Fruit fly (Drosophila melanogaster) whole organism, wandering third instar larva: ENCODE results near the gene CG2604.

ENCODE experiments used
- Abd-B ChIP-seq: fragments of >200 bp; optimal IDR thresholded peaks from 2 replicates; lab custom pipeline; 2017; ENCODE audit warnings: missing biosample characterization, missing genetic modification characterization
- CG9705 ChIP-seq: fragments of 200-800 bp; sonication (Bioruptor generic); optimal IDR thresholded peaks from 2 replicates; lab custom pipeline; 2018; ENCODE audit warnings: missing biosample characterization, mild to moderate bottlenecking, missing genetic modification characterization
- CrebA ChIP-seq: fragments of 200-800 bp; sonication (Bioruptor generic); optimal IDR thresholded peaks from 2 replicates; lab custom pipeline; 2016; ENCODE audit warnings: missing biosample characterization, mild to moderate bottlenecking, missing genetic modification characterization, borderline replicate concordance
- Dfd ChIP-seq: fragments of >200 bp; optimal IDR thresholded peaks from 2 replicates; lab custom pipeline; 2017; ENCODE audit warnings: missing biosample characterization, missing genetic modification characterization
- Dif ChIP-seq: fragments of 200-275, 200-300 bp; sonication (Bioruptor generic); optimal IDR thresholded peaks from 2 replicates; lab custom pipeline; 2018; ENCODE audit warnings: missing biosample characterization, missing genetic modification characterization; ENCODE audit not compliant: partially characterized antibody
- GATAd ChIP-seq: sonication (Bioruptor generic); optimal IDR thresholded peaks from 2 replicates; lab custom pipeline; 2016; ENCODE audit warnings: missing biosample characterization, missing genetic modification characterization
- Hnf4 ChIP-seq: fragments of 200-800 bp; sonication (Bioruptor generic); optimal IDR thresholded peaks from 2 replicates; lab custom pipeline; 2016; ENCODE audit warnings: missing biosample characterization, mild to moderate bottlenecking, missing genetic modification characterization
- Hr78 ChIP-seq: fragments of >200 bp; optimal IDR thresholded peaks from 2 replicates; lab custom pipeline; 2017; ENCODE audit warnings: missing biosample characterization, missing genetic modification characterization
- Myc ChIP-seq: fragments of >200 bp; optimal IDR thresholded peaks from 2 replicates; lab custom pipeline; 2017
- OdsH ChIP-seq: fragments of 200-800 bp; sonication (Bioruptor generic); optimal IDR thresholded peaks from 2 replicates; lab custom pipeline; 2016; ENCODE audit warnings: missing biosample characterization, mild to moderate bottlenecking, missing genetic modification characterization
- Rel ChIP-seq, 2 experiments: fragments of 200-800 bp; sonication (Bioruptor generic) in 1 of 2; optimal IDR thresholded peaks; 2 replicates in 1 of 2; 3 replicates in 1 of 2; lab custom pipeline; 2016 to 2019; ENCODE audit warnings: mild to moderate bottlenecking in 2 of 2, missing biosample characterization in 2 of 2, missing genetic modification characterization in 2 of 2, moderate library complexity in 1 of 2
- Sp1 ChIP-seq: fragments of 200-800 bp; sonication (Bioruptor generic); optimal IDR thresholded peaks from 3 replicates; lab custom pipeline; 2019; ENCODE audit warnings: missing biosample characterization, mild to moderate bottlenecking, missing genetic modification characterization, moderate library complexity
- Vsx2 ChIP-seq: fragments of 200-300, 225-300 bp; sonication (Bioruptor generic); optimal IDR thresholded peaks from 2 replicates; lab custom pipeline; 2018; ENCODE audit warnings: missing biosample characterization, missing genetic modification characterization; ENCODE audit not compliant: partially characterized antibody
- br ChIP-seq: fragments of 200-800 bp; sonication (Bioruptor generic); optimal IDR thresholded peaks from 2 replicates; lab custom pipeline; 2016; ENCODE audit warnings: missing biosample characterization, missing genetic modification characterization
- dl ChIP-seq, 2 experiments: fragments of 175-275, 200-275 bp in 1 of 2; fragments of 200-275 bp in 1 of 2; sonication (Bioruptor generic); optimal IDR thresholded peaks; lab custom pipeline; 2018; ENCODE audit warnings: mild to moderate bottlenecking in 2 of 2, missing biosample characterization in 2 of 2, missing genetic modification characterization in 2 of 2, moderate library complexity in 2 of 2; ENCODE audit not compliant: partially characterized antibody in 2 of 2, insufficient read depth in 1 of 2
- dsf ChIP-seq: sonication (Bioruptor generic); optimal IDR thresholded peaks from 2 replicates; lab custom pipeline; 2016; ENCODE audit warnings: missing biosample characterization, missing genetic modification characterization, borderline replicate concordance
- ey ChIP-seq: fragments of 200-800 bp; sonication (Bioruptor generic); optimal IDR thresholded peaks from 2 replicates; lab custom pipeline; 2016; ENCODE audit warnings: missing biosample characterization, missing genetic modification characterization
- foxo ChIP-seq, 2 experiments: fragments of 200-800 bp; sonication (Bioruptor generic); optimal IDR thresholded peaks; 2 replicates in 1 of 2; 3 replicates in 1 of 2; lab custom pipeline; 2016 to 2017; ENCODE audit warnings: missing biosample characterization in 2 of 2, missing genetic modification characterization in 2 of 2
- fru ChIP-seq: fragments of 200-800 bp; sonication (Bioruptor generic); optimal IDR thresholded peaks from 3 replicates; lab custom pipeline; 2016; ENCODE audit warnings: missing biosample characterization, mild to moderate bottlenecking, missing genetic modification characterization
- h ChIP-seq: fragments of 200-800 bp; sonication (Bioruptor generic); optimal IDR thresholded peaks from 3 replicates; lab custom pipeline; 2016; ENCODE audit warnings: missing biosample characterization, mild to moderate bottlenecking, missing genetic modification characterization
- jim ChIP-seq: fragments of 175-275, 200-325 bp; sonication (Bioruptor generic); optimal IDR thresholded peaks from 2 replicates; lab custom pipeline; 2016; ENCODE audit warnings: missing biosample characterization, mild to moderate bottlenecking, missing genetic modification characterization
- lola ChIP-seq: fragments of >200 bp; optimal IDR thresholded peaks from 2 replicates; lab custom pipeline; 2017; ENCODE audit warnings: missing biosample characterization, missing genetic modification characterization
- psq ChIP-seq: fragments of 200-800 bp; sonication (Bioruptor generic); optimal IDR thresholded peaks from 3 replicates; lab custom pipeline; 2017; ENCODE audit warnings: missing biosample characterization, mild to moderate bottlenecking, missing genetic modification characterization, moderate library complexity
- rgr ChIP-seq: fragments of 200-800 bp; sonication (Bioruptor generic); optimal IDR thresholded peaks from 3 replicates; lab custom pipeline; 2016; ENCODE audit warnings: missing biosample characterization, mild to moderate bottlenecking, missing genetic modification characterization
- sage ChIP-seq: fragments of 200-800 bp; sonication (Bioruptor generic); optimal IDR thresholded peaks from 2 replicates; lab custom pipeline; 2016; ENCODE audit warnings: missing biosample characterization, mild to moderate bottlenecking, missing genetic modification characterization
- sv ChIP-seq: fragments of 200-800 bp; sonication (Bioruptor generic); optimal IDR thresholded peaks from 3 replicates; lab custom pipeline; 2016; ENCODE audit warnings: missing biosample characterization, missing genetic modification characterization
- usp ChIP-seq: fragments of >200 bp; optimal IDR thresholded peaks from 2 replicates; lab custom pipeline; 2017; ENCODE audit warnings: missing biosample characterization, missing genetic modification characterization

Gene CG2604

dm6 chr3R:5214162-5214916 is 8.8 kb downstream of the CG2604 start:
- TF ChIP-seq psq (GFP tag; lab: Kevin White, UChicago): peak; percentile 32
- no peak for TF ChIP-seq ey

- TF ChIP-seq Rel (GFP tag; optimal IDR thresholded peaks at IDR 0.05; lab: Kevin White, UChicago): no peak
- TF ChIP-seq Rel (tag; optimal IDR thresholded peaks at IDR 0.05; lab: Kevin White, UChicago): peak; percentile 32
- peak; percentile 21 for TF ChIP-seq Dif (GFP tag; lab: Kevin White, UChicago)
- TF ChIP-seq CrebA (GFP tag; lab: Kevin White, UChicago): no peak
- no peak for TF ChIP-seq Vsx2 (GFP tag; lab: Kevin White, UChicago)
- no peak for TF ChIP-seq GATAd
- no peak for TF ChIP-seq Dfd (GFP tag; lab: Kevin White, UChicago)
- TF ChIP-seq Abd-B (GFP tag; lab: Kevin White, UChicago): no peak
- no peak for TF ChIP-seq CG9705 (GFP tag; lab: Kevin White, UChicago)
Observed at dm6 chr3R:5213309-5213708, 9.9 kb downstream of the CG2604 start.

- TF ChIP-seq dl (GFP tag; optimal IDR thresholded peaks at IDR 0.05; lab: Kevin White, UChicago; ENCODE audit: insufficient read depth in 1 of 2, partially characterized antibody in 2 of 2): no peak
- no peak for TF ChIP-seq sv (GFP tag; lab: Kevin White, UChicago)
- TF ChIP-seq foxo (GFP tag; optimal IDR thresholded peaks at IDR 0.05; lab: Kevin White, UChicago): no peak
- TF ChIP-seq Abd-B (GFP tag; lab: Kevin White, UChicago): no peak
- no peak for TF ChIP-seq br
- no peak for TF ChIP-seq OdsH (GFP tag; lab: Kevin White, UChicago)
- no peak for TF ChIP-seq Sp1 (GFP tag; lab: Kevin White, UChicago)
- TF ChIP-seq dsf (GFP tag; lab: Kevin White, UChicago): no peak
- no peak for TF ChIP-seq Dfd (GFP tag; lab: Kevin White, UChicago)
Observed at dm6 chr3R:5212759-5213053, 10.5 kb downstream of the CG2604 start.

- TF ChIP-seq OdsH (GFP tag; lab: Kevin White, UChicago): peak; percentile 19
- TF ChIP-seq foxo (GFP tag; optimal IDR thresholded peaks at IDR 0.05; lab: Kevin White, UChicago): peak in 1 of 2 experiments; percentile 66
- TF ChIP-seq ey: peak; percentile 14
- peak; percentile 34 for TF ChIP-seq h
- TF ChIP-seq Dfd (GFP tag; lab: Kevin White, UChicago): no peak
- TF ChIP-seq Sp1 (GFP tag; lab: Kevin White, UChicago): peak; percentile 16
- peak; percentile 50 for TF ChIP-seq sv (GFP tag; lab: Kevin White, UChicago)
- TF ChIP-seq dsf (GFP tag; lab: Kevin White, UChicago): no peak
- peak; percentile 48 for TF ChIP-seq fru (GFP tag; lab: Kevin White, UChicago)
Observed at dm6 chr3R:5211901-5212758, 11.0 kb downstream of the CG2604 start.

- TF ChIP-seq Rel (GFP tag; optimal IDR thresholded peaks at IDR 0.05; lab: Kevin White, UChicago): no peak
- TF ChIP-seq Rel (tag; optimal IDR thresholded peaks at IDR 0.05; lab: Kevin White, UChicago): no peak
- no peak for TF ChIP-seq Dfd (GFP tag; lab: Kevin White, UChicago)
- no peak for TF ChIP-seq jim (GFP tag; lab: Kevin White, UChicago)
- no peak for TF ChIP-seq h
- no peak for TF ChIP-seq rgr (GFP tag; lab: Kevin White, UChicago)
- no peak for TF ChIP-seq dsf (GFP tag; lab: Kevin White, UChicago)
- no peak for TF ChIP-seq br
- TF ChIP-seq CrebA (GFP tag; lab: Kevin White, UChicago): no peak
- no peak for TF ChIP-seq Myc
- TF ChIP-seq usp (GFP tag; lab: Kevin White, UChicago): no peak
- TF ChIP-seq Vsx2 (GFP tag; lab: Kevin White, UChicago): no peak
- no peak for TF ChIP-seq sage (GFP tag; lab: Kevin White, UChicago)
- TF ChIP-seq Hnf4 (GFP tag; lab: Kevin White, UChicago): no peak
- no peak for TF ChIP-seq Hr78 (GFP tag; lab: Kevin White, UChicago)
- no peak for TF ChIP-seq GATAd
- TF ChIP-seq lola (GFP tag; lab: Kevin White, UChicago): no peak
- no peak for TF ChIP-seq foxo (GFP tag; optimal IDR thresholded peaks at IDR 0.05; lab: Kevin White, UChicago)
- TF ChIP-seq ey: no peak
Observed at dm6 chr3R:5211401-5211800, 11.8 kb downstream of the CG2604 start.
